Fruit fly (Drosophila melanogaster) whole organism, prepupa: ENCODE data around the gene CG3719.

Experiments
- Eip75B ChIP-seq: fragments of 200-800 bp; sonication (Bioruptor generic); optimal IDR thresholded peaks from 3 replicates; lab custom pipeline; 2016; ENCODE audit warnings: missing biosample characterization, missing genetic modification characterization
- Met ChIP-seq: fragments of 200-800 bp; sonication (Bioruptor generic); optimal IDR thresholded peaks from 3 replicates; lab custom pipeline; 2016; ENCODE audit warnings: missing biosample characterization, missing genetic modification characterization
- dsx ChIP-seq: fragments of 200-800 bp; optimal IDR thresholded peaks from 3 replicates; lab custom pipeline; 2019; ENCODE audit warnings: missing biosample characterization, mild to moderate bottlenecking, missing genetic modification characterization, moderate library complexity; ENCODE audit not compliant: poor library complexity, severe bottlenecking

dm6 chrX:1408964-1409363 is 28.7 kb upstream of the CG3719 start, which contains the start of gene futsch:
- TF ChIP-seq dsx (no peak), Eip75B (GFP tag; lab: Kevin White, UChicago) (no peak), Met (GFP tag; lab: Kevin White, UChicago) (no peak)
